Fruit fly (Drosophila melanogaster) whole organism, embryonic: ENCODE measurements around the gene FRG1.

ENCODE experiments used
- Atf3 ChIP-seq: fragments of 200-800 bp; sonication (Bioruptor generic); optimal IDR thresholded peaks from 3 replicates; lab custom pipeline; 2016; ENCODE audit warnings: missing biosample characterization, missing genetic modification characterization
- CG10274 ChIP-seq: fragments of 200-800 bp; sonication (Bioruptor generic); optimal IDR thresholded peaks from 3 replicates; lab custom pipeline; 2017; ENCODE audit warnings: missing biosample characterization, mild to moderate bottlenecking, missing genetic modification characterization
- CG11504 ChIP-seq: fragments of 200-800 bp; sonication (Bioruptor generic); optimal IDR thresholded peaks from 3 replicates; lab custom pipeline; 2019; ENCODE audit warnings: missing biosample characterization, mild to moderate bottlenecking, missing genetic modification characterization, moderate library complexity
- CG1233 ChIP-seq: fragments of 200-800 bp; sonication (Bioruptor generic); optimal IDR thresholded peaks from 4 replicates; lab custom pipeline; 2018; ENCODE audit warnings: missing biosample characterization, mild to moderate bottlenecking, missing genetic modification characterization
- CG13424 ChIP-seq: fragments of 200-800 bp; sonication (Bioruptor generic); optimal IDR thresholded peaks from 2 replicates; lab custom pipeline; 2019; ENCODE audit warnings: missing biosample characterization, mild to moderate bottlenecking, missing genetic modification characterization, moderate library complexity
- CG14860 ChIP-seq: fragments of 200-800 bp; sonication (Bioruptor generic); IDR thresholded peaks from 3 replicates; pipeline ENCODE4 v1.3.6; 2022; ENCODE audit warnings: missing biosample characterization, missing genetic modification characterization; ENCODE audit not compliant: partially characterized antibody
- CG17186 ChIP-seq: fragments of 200-800 bp; sonication (Bioruptor generic); optimal IDR thresholded peaks from 3 replicates; lab custom pipeline; 2017; ENCODE audit warnings: missing biosample characterization, missing genetic modification reagents, missing genetic modification characterization
- CG17912 ChIP-seq: fragments of 200-800 bp; sonication (Bioruptor generic); optimal IDR thresholded peaks from 2 replicates; lab custom pipeline; 2018; ENCODE audit warnings: missing biosample characterization, mild to moderate bottlenecking, missing genetic modification characterization
- CG1792 ChIP-seq: fragments of 200-800 bp; sonication (Bioruptor generic); optimal IDR thresholded peaks from 2 replicates; lab custom pipeline; 2016; ENCODE audit warnings: missing biosample characterization, missing genetic modification characterization
- CG2199 ChIP-seq: fragments of 200-800 bp; sonication (Bioruptor generic); IDR thresholded peaks from 3 replicates; pipeline ENCODE4 v1.3.6; 2022; ENCODE audit warnings: missing biosample characterization, missing genetic modification characterization
- CG2712 ChIP-seq: fragments of 200-800 bp; optimal IDR thresholded peaks from 3 replicates; lab custom pipeline; 2019; ENCODE audit warnings: missing biosample characterization, mild to moderate bottlenecking, missing genetic modification characterization, moderate library complexity
- CG30020 ChIP-seq: fragments of 200-800 bp; optimal IDR thresholded peaks from 2 replicates; lab custom pipeline; 2019; ENCODE audit warnings: missing biosample characterization, mild to moderate bottlenecking, missing genetic modification characterization, moderate library complexity
- CG32767 ChIP-seq: fragments of 200-800 bp; sonication (Bioruptor generic); IDR thresholded peaks from 2 replicates; pipeline ENCODE4 v1.3.6; 2022; ENCODE audit warnings: missing biosample characterization, missing genetic modification characterization
- CG4328 ChIP-seq: fragments of 200-800 bp; sonication (Bioruptor generic); optimal IDR thresholded peaks from 3 replicates; lab custom pipeline; 2017; ENCODE audit warnings: missing biosample characterization, missing genetic modification reagents, missing genetic modification characterization
- CG7963 ChIP-seq: fragments of 200-800 bp; sonication (Bioruptor generic); IDR thresholded peaks from 3 replicates; pipeline ENCODE4 v1.3.6; 2022; ENCODE audit warnings: missing biosample characterization, missing genetic modification characterization; ENCODE audit not compliant: partially characterized antibody
- CG8388 ChIP-seq: fragments of 200-800 bp; sonication (Bioruptor generic); optimal IDR thresholded peaks from 2 replicates; lab custom pipeline; 2019; ENCODE audit warnings: missing biosample characterization, mild to moderate bottlenecking, missing genetic modification characterization, moderate library complexity
- CG8765 ChIP-seq: fragments of 200-800 bp; sonication (Bioruptor generic); IDR thresholded peaks from 2 replicates; pipeline ENCODE4 v1.3.6; 2022; ENCODE audit warnings: missing biosample characterization, missing genetic modification characterization
- CG9215 ChIP-seq: fragments of 200-800 bp; sonication (Bioruptor generic); IDR thresholded peaks from 2 replicates; pipeline ENCODE4 v1.3.6; 2022; ENCODE audit warnings: missing biosample characterization, missing genetic modification characterization
- CG9932 ChIP-seq: fragments of 200-800 bp; sonication (Bioruptor generic); IDR thresholded peaks from 2 replicates; pipeline ENCODE4 v1.3.6; 2022; ENCODE audit warnings: missing biosample characterization, missing genetic modification characterization
- Dbx ChIP-seq: fragments of 200-800 bp; sonication (Bioruptor generic); IDR thresholded peaks from 3 replicates; pipeline ENCODE4 v1.3.6; 2022; ENCODE audit warnings: missing biosample characterization, missing genetic modification characterization
- Dip3 ChIP-seq: fragments of 200-800 bp; sonication (Bioruptor generic); optimal IDR thresholded peaks from 3 replicates; lab custom pipeline; 2016; ENCODE audit warnings: missing biosample characterization, missing genetic modification characterization
- Dref ChIP-seq: fragments of 200-800 bp; sonication (Bioruptor generic); IDR thresholded peaks from 2 replicates; pipeline ENCODE4 v1.3.6; 2022; ENCODE audit warnings: missing biosample characterization, missing genetic modification characterization
- ERR ChIP-seq: fragments of 200-800 bp; sonication (Bioruptor generic); optimal IDR thresholded peaks from 2 replicates; lab custom pipeline; 2016; ENCODE audit warnings: missing biosample characterization, missing genetic modification characterization
- Ets65A ChIP-seq: fragments of 200-800 bp; sonication (Bioruptor generic); peaks from one replicate; lab custom pipeline; 2016; ENCODE audit warnings: missing biosample characterization, missing genetic modification characterization
- Hr51 ChIP-seq, 2 experiments: fragments of 200-800 bp; sonication (Bioruptor generic); optimal IDR thresholded peaks; 2 replicates in 1 of 2; 3 replicates in 1 of 2; lab custom pipeline; 2016 to 2018; ENCODE audit warnings: missing biosample characterization in 2 of 2, missing genetic modification characterization in 2 of 2, mild to moderate bottlenecking in 1 of 2, moderate library complexity in 1 of 2
- Lhr ChIP-seq: fragments of 200-800 bp; sonication (Bioruptor generic); optimal IDR thresholded peaks from 3 replicates; lab custom pipeline; 2017; ENCODE audit warnings: mild to moderate bottlenecking, missing biosample characterization, missing genetic modification reagents, missing genetic modification characterization
- Lim3 ChIP-seq: fragments of 200-800 bp; sonication (Bioruptor generic); IDR thresholded peaks from 2 replicates; pipeline ENCODE4 v1.3.6; 2022; ENCODE audit warnings: missing biosample characterization, missing genetic modification characterization
- MTF-1 ChIP-seq: fragments of 200-800 bp; sonication (Bioruptor generic); optimal IDR thresholded peaks from 2 replicates; lab custom pipeline; 2018; ENCODE audit warnings: missing biosample characterization, mild to moderate bottlenecking, missing genetic modification characterization, borderline replicate concordance
- ab ChIP-seq: fragments of 200-800 bp; sonication (Bioruptor generic); optimal IDR thresholded peaks from 2 replicates; lab custom pipeline; 2016; ENCODE audit warnings: missing biosample characterization, missing genetic modification characterization
- bowl ChIP-seq: fragments of 200-800 bp; sonication (Bioruptor generic); IDR thresholded peaks from 2 replicates; pipeline ENCODE4 v1.3.6; 2022; ENCODE audit warnings: missing biosample characterization, missing genetic modification characterization
- caup ChIP-seq: fragments of 200-800 bp; sonication (Bioruptor generic); optimal IDR thresholded peaks from 3 replicates; lab custom pipeline; 2017; ENCODE audit warnings: missing biosample characterization, mild to moderate bottlenecking, missing genetic modification characterization, moderate library complexity; ENCODE audit not compliant: severe bottlenecking
- cwo ChIP-seq: fragments of 200-800 bp; sonication (Bioruptor generic); optimal IDR thresholded peaks from 3 replicates; lab custom pipeline; 2017; ENCODE audit warnings: missing biosample characterization, missing genetic modification characterization, mild to moderate bottlenecking, moderate library complexity, missing genetic modification reagents
- dpn ChIP-seq, 2 experiments: fragments of 200-800 bp; sonication (Bioruptor generic); optimal IDR thresholded peaks; 3 replicates each; lab custom pipeline; 2016; ENCODE audit warnings: missing biosample characterization in 2 of 2, missing genetic modification characterization in 2 of 2
- esg ChIP-seq: fragments of 200-800 bp; sonication (Bioruptor generic); conservative IDR thresholded peaks from 2 replicates; pipeline ENCODE4 v1.3.6; 2022; ENCODE audit warnings: missing biosample characterization, missing genetic modification characterization
- fd64A ChIP-seq: fragments of 200-800 bp; sonication (Bioruptor generic); optimal IDR thresholded peaks from 3 replicates; lab custom pipeline; 2018; ENCODE audit warnings: missing biosample characterization, mild to moderate bottlenecking, missing genetic modification characterization
- gcm2 ChIP-seq: fragments of 200-800 bp; sonication (Bioruptor generic); optimal IDR thresholded peaks from 2 replicates; lab custom pipeline; 2016; ENCODE audit warnings: missing biosample characterization, missing genetic modification characterization
- gem ChIP-seq: fragments of 200-800 bp; sonication (Bioruptor generic); optimal IDR thresholded peaks from 2 replicates; lab custom pipeline; 2019; ENCODE audit warnings: missing biosample characterization, mild to moderate bottlenecking, missing genetic modification characterization, moderate library complexity
- gt ChIP-seq: fragments of 200-800 bp; sonication (Bioruptor generic); IDR thresholded peaks from 2 replicates; pipeline ENCODE4 v1.3.6; 2022; ENCODE audit warnings: missing biosample characterization, missing genetic modification characterization
- ham ChIP-seq: fragments of 200-800 bp; sonication (Bioruptor generic); IDR thresholded peaks from 2 replicates; pipeline ENCODE4 v1.3.6; 2022; ENCODE audit warnings: missing biosample characterization, missing genetic modification characterization
- lola ChIP-seq, 3 experiments: fragments of >200 bp in 2 of 3; fragments of 200-800 bp in 1 of 3; sonication (Bioruptor generic) in 1 of 3; optimal IDR thresholded peaks; 2 replicates each; lab custom pipeline; 2017 to 2019; ENCODE audit warnings: missing biosample characterization in 3 of 3, missing genetic modification characterization in 3 of 3, mild to moderate bottlenecking in 1 of 3, moderate library complexity in 1 of 3
- peb ChIP-seq: fragments of 200-800 bp; sonication (Bioruptor generic); IDR thresholded peaks from 2 replicates; pipeline ENCODE4 v1.3.6; 2022; ENCODE audit warnings: missing biosample characterization, missing genetic modification characterization
- pzg ChIP-seq: fragments of 200-800 bp; sonication (Bioruptor generic); optimal IDR thresholded peaks from 3 replicates; lab custom pipeline; 2018; ENCODE audit warnings: missing biosample characterization, mild to moderate bottlenecking, missing genetic modification characterization, moderate library complexity
- scrt ChIP-seq: fragments of 200-800 bp; sonication (Bioruptor generic); optimal IDR thresholded peaks from 2 replicates; lab custom pipeline; 2018; ENCODE audit warnings: missing biosample characterization, mild to moderate bottlenecking, missing genetic modification characterization, moderate library complexity
- sisA ChIP-seq: fragments of 200-800 bp; sonication (Bioruptor generic); IDR thresholded peaks from 2 replicates; pipeline ENCODE4 v1.3.6; 2022; ENCODE audit warnings: missing biosample characterization, missing genetic modification characterization
- slbo ChIP-seq: fragments of 200-800 bp; sonication (Bioruptor generic); IDR thresholded peaks from 2 replicates; pipeline ENCODE4 v1.3.6; 2022; ENCODE audit warnings: missing biosample characterization, missing genetic modification characterization
- stc ChIP-seq: fragments of 200-800 bp; sonication (Bioruptor generic); IDR thresholded peaks from 2 replicates; pipeline ENCODE4 v1.3.6; 2022; ENCODE audit warnings: missing biosample characterization, missing genetic modification characterization
- tin ChIP-seq: fragments of 200-800 bp; sonication (Bioruptor generic); optimal IDR thresholded peaks from 3 replicates; lab custom pipeline; 2016; ENCODE audit warnings: missing biosample characterization, missing genetic modification characterization
- tna ChIP-seq: fragments of 200-800 bp; sonication (Bioruptor generic); IDR thresholded peaks from 2 replicates; pipeline ENCODE4 v1.3.6; 2022; ENCODE audit warnings: missing biosample characterization, missing genetic modification characterization; ENCODE audit not compliant: partially characterized antibody
- tx ChIP-seq: fragments of 200-800 bp; sonication (Bioruptor generic); optimal IDR thresholded peaks from 2 replicates; lab custom pipeline; 2016; ENCODE audit warnings: missing biosample characterization, missing genetic modification characterization
- vfl ChIP-seq: fragments of 200-800 bp; sonication (Bioruptor generic); optimal IDR thresholded peaks from 2 replicates; lab custom pipeline; 2016; ENCODE audit warnings: missing biosample characterization, missing genetic modification characterization
- wor ChIP-seq: fragments of 200-800 bp; sonication (Bioruptor generic); IDR thresholded peaks from 2 replicates; pipeline ENCODE4 v1.3.6; 2022; ENCODE audit warnings: missing biosample characterization, missing genetic modification characterization
- zfh1 ChIP-seq: fragments of 200-800 bp; sonication (Bioruptor generic); IDR thresholded peaks from 3 replicates; pipeline ENCODE4 v1.3.6; 2022; ENCODE audit warnings: missing biosample characterization, missing genetic modification characterization

The FRG1 gene

DNA sequence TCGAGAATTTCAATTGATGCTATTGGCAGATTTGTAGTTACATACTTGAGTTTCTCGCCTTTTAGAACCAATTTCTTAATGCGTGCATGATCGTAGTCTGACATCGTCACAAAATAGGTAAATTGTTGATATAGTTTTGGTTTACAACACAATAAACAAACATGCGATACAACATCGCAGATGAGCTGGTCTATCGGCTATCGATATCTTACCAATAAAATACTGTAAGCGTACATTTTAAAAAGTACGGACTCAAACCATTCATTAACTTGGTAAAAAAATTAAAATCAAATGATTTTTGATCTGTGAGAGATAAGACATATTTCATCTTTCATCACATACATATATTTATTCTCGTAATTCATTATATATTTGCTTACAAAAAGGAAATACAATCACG is at the start of gene FRG1 (continued):
- peak in 1 of 2 experiments; percentile 62 for TF ChIP-seq Hr51 (GFP tag; optimal IDR thresholded peaks at IDR 0.05; lab: Kevin White, UChicago)
- no peak for TF ChIP-seq CG4328 (GFP tag; lab: Kevin White, UChicago)
- no peak for TF ChIP-seq MTF-1 (GFP tag; lab: Kevin White, UChicago)
- TF ChIP-seq stc (GFP tag; lab: Robert Waterston, UW), result no peak
- no peak for TF ChIP-seq gt (GFP tag; lab: Robert Waterston, UW)
- no peak for TF ChIP-seq CG9215 (GFP tag; lab: Robert Waterston, UW)
- TF ChIP-seq CG32767, result no peak
- no peak for TF ChIP-seq slbo (GFP tag; lab: Robert Waterston, UW)
- no peak for TF ChIP-seq Lim3 (GFP tag; lab: Robert Waterston, UW)
- no peak for TF ChIP-seq Ets65A (GFP tag; lab: Kevin White, UChicago)
- no peak for TF ChIP-seq tx (GFP tag; lab: Kevin White, UChicago)
- no peak for TF ChIP-seq ab (GFP tag; lab: Kevin White, UChicago)
- no peak for TF ChIP-seq peb
- no peak for TF ChIP-seq CG13424 (tag; lab: Kevin White, UChicago)
- no peak for TF ChIP-seq CG11504
- peak; percentile 43; the same call in 2 of the 3 replicates for TF ChIP-seq CG7963
- TF ChIP-seq scrt (GFP tag; lab: Kevin White, UChicago), result no peak
- no peak for TF ChIP-seq gcm2 (GFP tag; lab: Kevin White, UChicago)
- no peak for TF ChIP-seq tin (GFP tag; lab: Kevin White, UChicago)
- TF ChIP-seq tna (GFP tag; lab: Robert Waterston, UW), result peak; percentile 60
- TF ChIP-seq CG2199 (GFP tag; lab: Robert Waterston, UW), result no peak
- no peak for TF ChIP-seq gem (tag; lab: Kevin White, UChicago)
- no peak for TF ChIP-seq CG1233 (GFP tag; lab: Kevin White, UChicago)
- TF ChIP-seq Dip3 (GFP tag; lab: Kevin White, UChicago), result no peak
- TF ChIP-seq CG9932 (GFP tag; lab: Robert Waterston, UW), result no peak
- TF ChIP-seq CG17912 (GFP tag; lab: Kevin White, UChicago), result no peak
- no peak for TF ChIP-seq cwo (GFP tag; lab: Kevin White, UChicago)
- TF ChIP-seq Dbx (GFP tag; lab: Robert Waterston, UW), result no peak
- no peak for TF ChIP-seq caup (GFP tag; lab: Kevin White, UChicago)
- no peak for TF ChIP-seq Lhr (GFP tag; lab: Kevin White, UChicago)
- TF ChIP-seq ERR (GFP tag; lab: Kevin White, UChicago), result no peak
- no peak for TF ChIP-seq CG8765
- peak; percentile 48 for TF ChIP-seq CG30020 (tag; lab: Kevin White, UChicago)
- no peak for TF ChIP-seq esg (GFP tag; lab: Robert Waterston, UW)
- TF ChIP-seq Atf3 (GFP tag; lab: Kevin White, UChicago), result no peak
- no peak for TF ChIP-seq lola (GFP tag; optimal IDR thresholded peaks at IDR 0.05; lab: Kevin White, UChicago)
- TF ChIP-seq wor (GFP tag; lab: Robert Waterston, UW), result no peak
- no peak for TF ChIP-seq CG10274 (GFP tag; lab: Kevin White, UChicago)
- peak; percentile 1 for TF ChIP-seq CG2712 (tag; lab: Kevin White, UChicago)
- TF ChIP-seq dpn (GFP tag; optimal IDR thresholded peaks at IDR 0.05; lab: Kevin White, UChicago), result no peak
- TF ChIP-seq CG8388 (GFP tag; lab: Kevin White, UChicago), result no peak
- no peak for TF ChIP-seq fd64A (GFP tag; lab: Kevin White, UChicago)
- TF ChIP-seq sisA (GFP tag; lab: Robert Waterston, UW), result no peak
- peak; percentile 77 for TF ChIP-seq CG14860
- TF ChIP-seq Dref (GFP tag; lab: Robert Waterston, UW), result peak; percentile 81
- TF ChIP-seq vfl (GFP tag; lab: Kevin White, UChicago), result no peak
- TF ChIP-seq ham, result no peak
- TF ChIP-seq CG1792, result no peak
- peak; percentile 58 for TF ChIP-seq pzg (GFP tag; lab: Kevin White, UChicago)
- TF ChIP-seq CG17186 (GFP tag; lab: Kevin White, UChicago), result no peak
- no peak for TF ChIP-seq zfh1 (GFP tag; lab: Robert Waterston, UW)
- TF ChIP-seq bowl, result no peak
